Fruit fly (Drosophila melanogaster) whole organism, embryonic: ENCODE measurements around the gene CG1532.

ENCODE experiments used
- BEAF-32 ChIP-seq: fragments of 200-800 bp; sonication (Bioruptor generic); optimal IDR thresholded peaks from 3 replicates; lab custom pipeline; 2017; ENCODE audit warnings: missing biosample characterization, missing genetic modification characterization, mild to moderate bottlenecking, moderate library complexity, missing genetic modification reagents
- CG1024 ChIP-seq: fragments of 200-800 bp; sonication (Bioruptor generic); IDR thresholded peaks from 2 replicates; pipeline ENCODE4 v1.3.6; 2022; ENCODE audit warnings: missing biosample characterization, missing genetic modification characterization
- CG10565 ChIP-seq: fragments of 200-800 bp; sonication (Bioruptor generic); optimal IDR thresholded peaks from 3 replicates; lab custom pipeline; 2016; ENCODE audit warnings: missing biosample characterization, mild to moderate bottlenecking, missing genetic modification characterization
- CG10654 ChIP-seq: fragments of 200-800 bp; sonication (Bioruptor generic); optimal IDR thresholded peaks from 2 replicates; lab custom pipeline; 2016; ENCODE audit warnings: missing biosample characterization, missing genetic modification characterization
- CG11456 ChIP-seq: fragments of 200-800 bp; sonication (Bioruptor generic); IDR thresholded peaks from 3 replicates; pipeline ENCODE4 v1.3.6; 2022; ENCODE audit warnings: missing biosample characterization, missing genetic modification characterization
- CG11504 ChIP-seq: fragments of 200-800 bp; sonication (Bioruptor generic); optimal IDR thresholded peaks from 3 replicates; lab custom pipeline; 2019; ENCODE audit warnings: missing biosample characterization, mild to moderate bottlenecking, missing genetic modification characterization, moderate library complexity
- CG13424 ChIP-seq: fragments of 200-800 bp; sonication (Bioruptor generic); optimal IDR thresholded peaks from 2 replicates; lab custom pipeline; 2019; ENCODE audit warnings: missing biosample characterization, mild to moderate bottlenecking, missing genetic modification characterization, moderate library complexity
- CG14965 ChIP-seq: fragments of 200-800 bp; sonication (Bioruptor generic); optimal IDR thresholded peaks from 2 replicates; lab custom pipeline; 2016; ENCODE audit warnings: missing biosample characterization, missing genetic modification characterization, borderline replicate concordance
- CG15011 ChIP-seq: fragments of 200-800 bp; sonication (Bioruptor generic); optimal IDR thresholded peaks from 3 replicates; lab custom pipeline; 2018; ENCODE audit warnings: missing biosample characterization, mild to moderate bottlenecking, missing genetic modification characterization
- CG15696 ChIP-seq: fragments of 200-800 bp; sonication (Bioruptor generic); optimal IDR thresholded peaks from 2 replicates; lab custom pipeline; 2019; ENCODE audit warnings: missing biosample characterization, mild to moderate bottlenecking, missing genetic modification characterization, moderate library complexity
- CG17912 ChIP-seq: fragments of 200-800 bp; sonication (Bioruptor generic); optimal IDR thresholded peaks from 2 replicates; lab custom pipeline; 2018; ENCODE audit warnings: missing biosample characterization, mild to moderate bottlenecking, missing genetic modification characterization
- CG18011 ChIP-seq: fragments of 200-800 bp; sonication (Bioruptor generic); optimal IDR thresholded peaks from 2 replicates; lab custom pipeline; 2017; ENCODE audit warnings: missing biosample characterization, missing genetic modification characterization, mild to moderate bottlenecking, moderate library complexity, missing genotype
- CG18476 ChIP-seq: fragments of 200-800 bp; sonication (Bioruptor generic); optimal IDR thresholded peaks from 2 replicates; lab custom pipeline; 2016; ENCODE audit warnings: missing biosample characterization, mild to moderate bottlenecking, missing genetic modification characterization
- CG31224 ChIP-seq: fragments of 200-800 bp; sonication (Bioruptor generic); IDR thresholded peaks from 2 replicates; pipeline ENCODE4 v1.3.6; 2022; ENCODE audit warnings: missing biosample characterization, missing genetic modification characterization
- CG31441 ChIP-seq: fragments of 200-800 bp; sonication (Bioruptor generic); IDR thresholded peaks from 2 replicates; pipeline ENCODE4 v1.3.6; 2022; ENCODE audit warnings: missing biosample characterization, missing genetic modification characterization
- CG32532 ChIP-seq: fragments of 200-800 bp; sonication (Bioruptor generic); IDR thresholded peaks from 2 replicates; pipeline ENCODE4 v1.3.6; 2022; ENCODE audit warnings: missing biosample characterization, missing genetic modification characterization
- CG34422 ChIP-seq: fragments of 200-800 bp; sonication (Bioruptor generic); IDR thresholded peaks from 3 replicates; pipeline ENCODE4 v1.3.6; 2022; ENCODE audit warnings: missing biosample characterization, missing genetic modification characterization
- CG3726 ChIP-seq: fragments of 200-800 bp; sonication (Bioruptor generic); IDR thresholded peaks from 3 replicates; pipeline ENCODE4, ENCODE4 v1.3.6; 2022; ENCODE audit warnings: missing biosample characterization, missing genetic modification characterization
- CG7372 ChIP-seq: fragments of 200-800 bp; sonication (Bioruptor generic); IDR thresholded peaks from 2 replicates; pipeline ENCODE4 v1.3.6; 2022; ENCODE audit warnings: missing biosample characterization, missing genetic modification characterization
- CG7786 ChIP-seq: fragments of 200-800 bp; sonication (Bioruptor generic); optimal IDR thresholded peaks from 2 replicates; lab custom pipeline; 2016; ENCODE audit warnings: missing biosample characterization, missing genetic modification characterization
- D19B ChIP-seq: fragments of 200-800 bp; sonication (Bioruptor generic); optimal IDR thresholded peaks from 2 replicates; lab custom pipeline; 2017; ENCODE audit warnings: missing biosample characterization, mild to moderate bottlenecking, missing genetic modification characterization
- Ets97D ChIP-seq: fragments of 200-800 bp; sonication (Bioruptor generic); optimal IDR thresholded peaks from 3 replicates; lab custom pipeline; 2016; ENCODE audit warnings: missing biosample characterization, missing genetic modification characterization
- HLH4C ChIP-seq: fragments of 200-800 bp; sonication (Bioruptor generic); IDR thresholded peaks from 3 replicates; pipeline ENCODE4 v1.3.6; 2022; ENCODE audit warnings: missing biosample characterization, missing genetic modification characterization; ENCODE audit not compliant: partially characterized antibody
- Hr39 ChIP-seq: fragments of >200 bp; optimal IDR thresholded peaks from 2 replicates; lab custom pipeline; 2017
- Hr51 ChIP-seq, 2 experiments: fragments of 200-800 bp; sonication (Bioruptor generic); optimal IDR thresholded peaks; 2 replicates in 1 of 2; 3 replicates in 1 of 2; lab custom pipeline; 2016 to 2018; ENCODE audit warnings: missing biosample characterization in 2 of 2, missing genetic modification characterization in 2 of 2, mild to moderate bottlenecking in 1 of 2, moderate library complexity in 1 of 2
- Kr ChIP-seq: fragments of 200-800 bp; sonication (Bioruptor generic); optimal IDR thresholded peaks from 2 replicates; lab custom pipeline; 2017; ENCODE audit warnings: missing biosample characterization, mild to moderate bottlenecking, missing genetic modification characterization
- Mes4 ChIP-seq: fragments of 200-800 bp; sonication (Bioruptor generic); optimal IDR thresholded peaks from 2 replicates; lab custom pipeline; 2016; ENCODE audit warnings: missing biosample characterization, missing genetic modification characterization
- NfI ChIP-seq: fragments of 200-800 bp; sonication (Bioruptor generic); optimal IDR thresholded peaks from 3 replicates; lab custom pipeline; 2018; ENCODE audit warnings: missing biosample characterization, mild to moderate bottlenecking, missing genetic modification characterization, moderate library complexity
- Opbp ChIP-seq: fragments of 200-800 bp; sonication (Bioruptor generic); IDR thresholded peaks from 3 replicates; pipeline ENCODE4 v1.3.6; 2022; ENCODE audit warnings: missing biosample characterization, missing genetic modification characterization; ENCODE audit not compliant: partially characterized antibody
- Pdp1 ChIP-seq, 2 experiments: fragments of 200-800 bp; sonication (Bioruptor generic); optimal IDR thresholded peaks; 3 replicates each; lab custom pipeline; 2016; ENCODE audit warnings: missing biosample characterization in 2 of 2, missing genetic modification characterization in 2 of 2, mild to moderate bottlenecking in 1 of 2, moderate library complexity in 1 of 2
- Tbp ChIP-seq: fragments of >200 bp; optimal IDR thresholded peaks from 2 replicates; lab custom pipeline; 2018; ENCODE audit warnings: missing biosample characterization, missing genetic modification characterization
- ab ChIP-seq: fragments of 200-800 bp; sonication (Bioruptor generic); optimal IDR thresholded peaks from 2 replicates; lab custom pipeline; 2016; ENCODE audit warnings: missing biosample characterization, missing genetic modification characterization
- ash1 ChIP-seq: fragments of 200-800 bp; sonication (Bioruptor generic); optimal IDR thresholded peaks from 2 replicates; lab custom pipeline; 2018; ENCODE audit warnings: missing biosample characterization, mild to moderate bottlenecking, missing genetic modification characterization
- chif ChIP-seq, 2 experiments: fragments of 200-800 bp; sonication (Bioruptor generic); optimal IDR thresholded peaks; 3 replicates each; lab custom pipeline; 2016; ENCODE audit warnings: missing biosample characterization in 2 of 2, missing genetic modification characterization in 2 of 2
- danr ChIP-seq: fragments of 200-800 bp; sonication (Bioruptor generic); IDR thresholded peaks from 2 replicates; pipeline ENCODE4 v1.3.6; 2022; ENCODE audit warnings: missing biosample characterization, missing genetic modification characterization
- exex ChIP-seq: fragments of 200-800 bp; sonication (Bioruptor generic); optimal IDR thresholded peaks from 4 replicates; lab custom pipeline; 2018; ENCODE audit warnings: missing biosample characterization, mild to moderate bottlenecking, missing genetic modification characterization, moderate library complexity
- fu2 ChIP-seq: fragments of 200-800 bp; sonication (Bioruptor generic); optimal IDR thresholded peaks from 2 replicates; lab custom pipeline; 2016; ENCODE audit warnings: missing biosample characterization, missing genetic modification characterization
- jing ChIP-seq: fragments of 200-800 bp; sonication (Bioruptor generic); optimal IDR thresholded peaks from 2 replicates; lab custom pipeline; 2018; ENCODE audit warnings: missing biosample characterization, mild to moderate bottlenecking, missing genetic modification characterization
- ken ChIP-seq: fragments of 200-800 bp; sonication (Bioruptor generic); IDR thresholded peaks from 3 replicates; pipeline ENCODE4 v1.3.6; 2022; ENCODE audit warnings: missing biosample characterization, missing genetic modification characterization
- nau ChIP-seq: fragments of 200-800 bp; sonication (Bioruptor generic); optimal IDR thresholded peaks from 3 replicates; lab custom pipeline; 2017; ENCODE audit warnings: missing biosample characterization, mild to moderate bottlenecking, missing genetic modification characterization, missing genetic modification reagents
- org-1 ChIP-seq: fragments of 200-800 bp; sonication (Bioruptor generic); optimal IDR thresholded peaks from 2 replicates; lab custom pipeline; 2017; ENCODE audit warnings: missing biosample characterization, missing genetic modification characterization
- pita ChIP-seq: fragments of 200-800 bp; sonication (Bioruptor generic); optimal IDR thresholded peaks from 2 replicates; lab custom pipeline; 2017; ENCODE audit warnings: missing biosample characterization, mild to moderate bottlenecking, missing genetic modification characterization
- pum ChIP-seq: fragments of 200-800 bp; sonication (Bioruptor generic); optimal IDR thresholded peaks from 2 replicates; lab custom pipeline; 2016; ENCODE audit warnings: missing biosample characterization, missing genetic modification characterization
- salm ChIP-seq: fragments of 200-800 bp; sonication (Bioruptor generic); optimal IDR thresholded peaks from 2 replicates; lab custom pipeline; 2018; ENCODE audit warnings: missing biosample characterization, mild to moderate bottlenecking, missing genetic modification characterization
- sc ChIP-seq, 3 experiments: fragments of >200 bp in 2 of 3; fragments of 200-800 bp in 1 of 3; sonication (Bioruptor generic) in 1 of 3; optimal IDR thresholded peaks; 2 replicates in 2 of 3; 3 replicates in 1 of 3; lab custom pipeline; 2017; ENCODE audit warnings: mild to moderate bottlenecking in 1 of 3, missing biosample characterization in 1 of 3, missing genetic modification characterization in 1 of 3, missing genetic modification reagents in 1 of 3
- sens-2 ChIP-seq: fragments of 200-800 bp; sonication (Bioruptor generic); IDR thresholded peaks from 2 replicates; pipeline ENCODE4 v1.3.6; 2022; ENCODE audit warnings: missing biosample characterization, missing genetic modification characterization
- so ChIP-seq: fragments of 200-800 bp; sonication (Bioruptor generic); IDR thresholded peaks from 3 replicates; pipeline ENCODE4 v1.3.6; 2022; ENCODE audit warnings: missing biosample characterization, missing genetic modification characterization
- sr ChIP-seq: fragments of 200-800 bp; sonication (Bioruptor generic); IDR thresholded peaks from 3 replicates; pipeline ENCODE4 v1.3.6; 2022; ENCODE audit warnings: missing biosample characterization, missing genetic modification characterization
- stc ChIP-seq: fragments of 200-800 bp; sonication (Bioruptor generic); IDR thresholded peaks from 2 replicates; pipeline ENCODE4 v1.3.6; 2022; ENCODE audit warnings: missing biosample characterization, missing genetic modification characterization
- zf30C ChIP-seq: fragments of 200-800 bp; sonication (Bioruptor generic); optimal IDR thresholded peaks from 3 replicates; lab custom pipeline; 2018; ENCODE audit warnings: missing biosample characterization, mild to moderate bottlenecking, missing genetic modification characterization

The CG1532 gene

dm6 chrX:21058991-21059390 is 30.8 kb upstream of the CG1532 start (continued):
- TF ChIP-seq CG18011 (GFP tag; lab: Kevin White, UChicago) (peak; percentile 67), CG10654 (peak; percentile 85), Mes4 (GFP tag; lab: Kevin White, UChicago) (peak; percentile 90), CG11504 (peak; percentile 95), stc (GFP tag; lab: Robert Waterston, UW) (peak; percentile 89), CG15011 (peak; percentile 56), BEAF-32 (no peak), nau (GFP tag; lab: Kevin White, UChicago) (peak; percentile 71), NfI (GFP tag; lab: Kevin White, UChicago) (peak; percentile 93), ab (GFP tag; lab: Kevin White, UChicago) (peak; percentile 79), sr (GFP tag; lab: Robert Waterston, UW) (no peak; the same call in 2 of the 3 replicates), chif (GFP tag; optimal IDR thresholded peaks at IDR 0.05; lab: Kevin White, UChicago) (peak; percentile 93 to 94), CG13424 (peak; percentile 90), ken (peak; percentile 89), Hr51 (GFP tag; optimal IDR thresholded peaks at IDR 0.05; lab: Kevin White, UChicago) (peak; percentile 87 to 95), pum (GFP tag; lab: Kevin White, UChicago) (peak; percentile 90), Tbp (GFP tag; lab: Kevin White, UChicago) (no peak), HLH4C (no peak), CG15696 (tag; lab: Kevin White, UChicago) (peak; percentile 63), pita (GFP tag; lab: Kevin White, UChicago) (no peak), zf30C (GFP tag; lab: Kevin White, UChicago) (peak; percentile 74), Pdp1 (GFP tag; optimal IDR thresholded peaks at IDR 0.05; lab: Kevin White, UChicago) (peak; percentile 88 to 91), CG11456 (GFP tag; lab: Robert Waterston, UW) (peak; percentile 71; the same call in 2 of the 3 replicates), D19B (peak; percentile 20), CG7786 (peak; percentile 91), so (GFP tag; lab: Robert Waterston, UW) (peak; percentile 65; the same call in 2 of the 3 replicates), CG3726 (GFP tag; lab: Robert Waterston, UW) (peak; percentile 75), exex (tag; lab: Kevin White, UChicago) (peak; percentile 21), CG10565 (GFP tag; lab: Kevin White, UChicago) (peak; percentile 43), Opbp (GFP tag; lab: Robert Waterston, UW) (no peak), CG32532 (GFP tag; lab: Robert Waterston, UW) (peak; percentile 62), danr (GFP tag; lab: Robert Waterston, UW) (peak; percentile 53), CG7372 (GFP tag; lab: Robert Waterston, UW) (peak; percentile 43), salm (peak; percentile 91), org-1 (peak; percentile 93), Ets97D (GFP tag; lab: Kevin White, UChicago) (peak; percentile 77), CG31224 (GFP tag; lab: Robert Waterston, UW) (peak; percentile 55), CG18476 (GFP tag; lab: Kevin White, UChicago) (peak; percentile 80), Hr39 (no peak), sens-2 (GFP tag; lab: Robert Waterston, UW) (0 out of 2 replicates have a peak, but pooled peaks have one; percentile 45), CG14965 (peak; percentile 63), fu2 (GFP tag; lab: Kevin White, UChicago) (peak; percentile 88), CG34422 (GFP tag; lab: Robert Waterston, UW) (peak; percentile 88), CG31441 (peak; percentile 92), CG17912 (peak; percentile 80), jing (GFP tag; lab: Kevin White, UChicago) (peak; percentile 91), CG1024 (GFP tag; lab: Robert Waterston, UW) (peak; percentile 76), ash1 (GFP tag; lab: Kevin White, UChicago) (no peak), Kr (no peak), sc (optimal IDR thresholded peaks at IDR 0.05; lab: Kevin White, UChicago) (no peak), sc (GFP tag; optimal IDR thresholded peaks at IDR 0.05; lab: Kevin White, UChicago) (peak; percentile 74)
